Worm (Caenorhabditis elegans): ENCODE results near the gene Y38H6C.21.

The Y38H6C.21 gene

ce11 chrV:20555120-20555519, at the start of gene Y38H6C.21:
TSS of gene Y38H6C.21 (minus strand) at chrV:20555267.
- TF ChIP-seq gmeb-1 (tag; optimal IDR thresholded peaks at IDR 0.05): no peak
- TF ChIP-seq sem-4 (tag; optimal IDR thresholded peaks at IDR 0.05): no peak
- no peak for TF ChIP-seq mab-5 (tag; optimal IDR thresholded peaks at IDR 0.05)
- TF ChIP-seq nhr-6 (tag; optimal IDR thresholded peaks at IDR 0.05): no peak
- no peak for TF ChIP-seq unc-55 (GFP tag; optimal IDR thresholded peaks at IDR 0.05)

ce11 chrV:20604606-20605155, 49.6 kb upstream of the Y38H6C.21 start, which contains the start of gene ttr-57:
TSS of gene ttr-57 (plus strand) at chrV:20605105.
- TF ChIP-seq dmd-4 (tag; optimal IDR thresholded peaks at IDR 0.05) (no peak), nhr-25 (tag; optimal IDR thresholded peaks at IDR 0.05) (no peak), lsy-2 (tag; optimal IDR thresholded peaks at IDR 0.05) (no peak), ZK546.5 (tag; optimal IDR thresholded peaks at IDR 0.05) (no peak), gmeb-1 (tag; optimal IDR thresholded peaks at IDR 0.05) (no peak), unc-55 (GFP tag; optimal IDR thresholded peaks at IDR 0.05) (no peak), skn-1 (tag; optimal IDR thresholded peaks at IDR 0.05) (no peak), sem-4 (tag; optimal IDR thresholded peaks at IDR 0.05) (no peak), Y55F3AM.14 (GFP tag; optimal IDR thresholded peaks at IDR 0.05) (no peak), snpc-4 (tag; optimal IDR thresholded peaks at IDR 0.05) (no peak), mab-5 (tag; optimal IDR thresholded peaks at IDR 0.05) (no peak), F13H6.1 (tag; optimal IDR thresholded peaks at IDR 0.05) (no peak), elt-1 (tag; optimal IDR thresholded peaks at IDR 0.05) (no peak), elt-3 (tag; optimal IDR thresholded peaks at IDR 0.05) (no peak), R02D3.7 (tag; optimal IDR thresholded peaks at IDR 0.05) (no peak), nhr-11 (tag; optimal IDR thresholded peaks at IDR 0.05) (no peak), crh-2 (tag; optimal IDR thresholded peaks at IDR 0.05) (no peak)

ce11 chrV:20603014-20603413, 47.9 kb upstream of the Y38H6C.21 start, which contains the start of gene ttr-11:
TSS of gene ttr-11 (plus strand) at chrV:20603314.
- no peak for TF ChIP-seq lin-39 (tag; optimal IDR thresholded peaks at IDR 0.05)
- no peak for TF ChIP-seq skn-1 (tag; optimal IDR thresholded peaks at IDR 0.05)
- no peak for TF ChIP-seq nhr-11 (tag; optimal IDR thresholded peaks at IDR 0.05)
- no peak for TF ChIP-seq lin-11 (tag; optimal IDR thresholded peaks at IDR 0.05)
- no peak for TF ChIP-seq egl-27 (tag; optimal IDR thresholded peaks at IDR 0.05)
- no peak for TF ChIP-seq nhr-237 (tag; optimal IDR thresholded peaks at IDR 0.05)
- TF ChIP-seq gmeb-1 (tag; optimal IDR thresholded peaks at IDR 0.05): no peak
- TF ChIP-seq R02D3.7 (tag; optimal IDR thresholded peaks at IDR 0.05): no peak
- no peak for TF ChIP-seq nhr-21 (tag; optimal IDR thresholded peaks at IDR 0.05)

DNA sequence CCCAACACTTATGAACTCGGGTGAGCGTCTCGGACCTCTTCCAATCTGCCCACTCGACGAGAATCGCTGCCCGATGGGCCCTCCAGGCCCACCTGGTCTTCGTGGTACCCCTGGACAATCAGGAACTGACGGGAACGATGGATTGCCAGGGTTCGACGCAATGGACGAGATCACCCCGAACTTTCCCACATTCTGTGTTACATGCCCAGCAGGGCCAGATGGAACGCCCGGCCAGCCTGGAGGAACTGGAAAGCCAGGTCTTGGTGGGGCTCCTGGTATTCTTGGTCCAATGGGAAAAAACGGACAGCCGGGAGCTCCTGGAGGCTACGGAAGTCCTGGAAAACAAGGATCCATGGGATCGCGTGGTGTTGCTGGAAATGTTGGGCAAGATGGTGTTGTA, 45.6 kb upstream of the Y38H6C.21 start:
- TF ChIP-seq sma-3 (GFP tag; optimal IDR thresholded peaks at IDR 0.05): no peak

DNA sequence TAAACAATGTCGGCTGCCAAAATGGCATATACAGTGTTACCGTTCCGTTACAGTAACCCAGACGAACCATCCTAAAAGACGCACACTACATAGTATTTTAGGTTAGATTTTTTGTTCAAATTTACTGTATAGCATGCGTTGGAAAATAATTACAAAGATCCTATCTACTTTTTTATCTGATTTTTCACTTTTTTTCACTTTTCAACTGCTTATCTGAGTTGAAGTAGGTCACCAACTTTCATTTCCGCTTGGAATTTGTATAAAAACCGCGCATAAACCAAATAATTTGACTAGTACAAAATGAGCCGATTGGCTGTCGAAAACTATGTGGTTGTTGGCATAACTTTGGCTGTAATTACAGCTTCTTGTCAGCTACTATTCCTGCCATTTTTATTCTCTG, 44.7 kb upstream of the Y38H6C.21 start, which contains the start of gene col-163:
col-163 (plus strand) TSS at position 301 of the 400 bp plus-strand sequence.
- TF ChIP-seq sma-9 (GFP tag; optimal IDR thresholded peaks at IDR 0.05) (no peak), sma-9 (tag; optimal IDR thresholded peaks at IDR 0.05) (no peak), nhr-12 (tag; optimal IDR thresholded peaks at IDR 0.05) (no peak), nhr-25 (tag; optimal IDR thresholded peaks at IDR 0.05) (no peak), nhr-23 (tag; optimal IDR thresholded peaks at IDR 0.05) (no peak), skn-1 (tag; optimal IDR thresholded peaks at IDR 0.05) (no peak), nhr-11 (tag; optimal IDR thresholded peaks at IDR 0.05) (no peak), zag-1 (tag; optimal IDR thresholded peaks at IDR 0.05) (no peak), crh-2 (tag; optimal IDR thresholded peaks at IDR 0.05) (no peak), nhr-6 (tag; optimal IDR thresholded peaks at IDR 0.05) (no peak), elt-1 (tag; optimal IDR thresholded peaks at IDR 0.05) (no peak), nhr-77 (tag; optimal IDR thresholded peaks at IDR 0.05) (no peak), nhr-10 (tag; optimal IDR thresholded peaks at IDR 0.05) (no peak), unc-55 (GFP tag; optimal IDR thresholded peaks at IDR 0.05) (no peak), unc-62 (GFP tag; optimal IDR thresholded peaks at IDR 0.05) (no peak)

ce11 chrV:20597076-20597475, 42.0 kb upstream of the Y38H6C.21 start, which contains the start of gene F46B3.1:
TSS of gene F46B3.1 (minus strand) at chrV:20597176.
- no peak for TF ChIP-seq gmeb-1 (tag; optimal IDR thresholded peaks at IDR 0.05)
- no peak for TF ChIP-seq ztf-1 (GFP tag; conservative IDR thresholded peaks at IDR 0.05)
- TF ChIP-seq nhr-12 (tag; optimal IDR thresholded peaks at IDR 0.05): no peak
- no peak for TF ChIP-seq ceh-82 (tag; optimal IDR thresholded peaks at IDR 0.05)
- TF ChIP-seq ceh-16 (tag; optimal IDR thresholded peaks at IDR 0.05): no peak
- TF ChIP-seq unc-62 (GFP tag; optimal IDR thresholded peaks at IDR 0.05): no peak
- no peak for TF ChIP-seq ztf-11 (tag; optimal IDR thresholded peaks at IDR 0.05)
- TF ChIP-seq nhr-10 (tag; optimal IDR thresholded peaks at IDR 0.05): no peak
- TF ChIP-seq fos-1 (tag; optimal IDR thresholded peaks at IDR 0.05): no peak
- TF ChIP-seq ztf-4 (tag; optimal IDR thresholded peaks at IDR 0.05): no peak
- no peak for TF ChIP-seq elt-1 (tag; optimal IDR thresholded peaks at IDR 0.05)
- no peak for TF ChIP-seq nhr-237 (tag; optimal IDR thresholded peaks at IDR 0.05)
- TF ChIP-seq nhr-11 (tag; optimal IDR thresholded peaks at IDR 0.05): no peak
- TF ChIP-seq nhr-77 (tag; optimal IDR thresholded peaks at IDR 0.05): no peak
- TF ChIP-seq sma-9 (GFP tag; optimal IDR thresholded peaks at IDR 0.05): no peak
- TF ChIP-seq sma-9 (tag; optimal IDR thresholded peaks at IDR 0.05): no peak
- TF ChIP-seq ZK546.5 (tag; optimal IDR thresholded peaks at IDR 0.05): no peak
- TF ChIP-seq lin-39 (tag; optimal IDR thresholded peaks at IDR 0.05): no peak
- TF ChIP-seq nhr-25 (tag; optimal IDR thresholded peaks at IDR 0.05): no peak
- TF ChIP-seq aly-2 (tag; optimal IDR thresholded peaks at IDR 0.05): no peak

Measured in whole organism, L2 larva.